Fruit fly (Drosophila melanogaster) whole organism, embryonic: ENCODE data around the gene CG3491.
"Not testable (repeated sequence)": the region's sequence is repeated elsewhere in the genome, so short reads cannot be mapped to it uniquely, and the experiment has no call there.

Experiments used
- CG1603 ChIP-seq: fragments of 200-800 bp; sonication (Bioruptor generic); optimal IDR thresholded peaks from 2 replicates; lab custom pipeline; 2019; ENCODE audit warnings: missing biosample characterization, mild to moderate bottlenecking, missing genetic modification characterization, moderate library complexity
- CG17328 ChIP-seq: fragments of 200-800 bp; sonication (Bioruptor generic); IDR thresholded peaks from 2 replicates; pipeline ENCODE4 v1.3.6; 2022; ENCODE audit warnings: missing biosample characterization, missing genetic modification characterization
- CG7786 ChIP-seq: fragments of 200-800 bp; sonication (Bioruptor generic); optimal IDR thresholded peaks from 2 replicates; lab custom pipeline; 2016; ENCODE audit warnings: missing biosample characterization, missing genetic modification characterization
- pan ChIP-seq, 4 experiments: fragments of >200 bp in 3 of 4; fragments of 200-800 bp in 1 of 4; sonication (Bioruptor generic) in 1 of 4; optimal IDR thresholded peaks in 3 of 4; IDR thresholded peaks in 1 of 4; 2 replicates each; pipeline versions ENCODE4 v1.3.6 to Lab custom; 2017 to 2022; ENCODE audit warnings: missing biosample characterization in 2 of 4, missing genetic modification characterization in 2 of 4, mixed read lengths in 1 of 4
- unc-4 ChIP-seq: fragments of 200-800 bp; sonication (Bioruptor generic); IDR thresholded peaks from 2 replicates; pipeline ENCODE4 v1.3.6; 2022; ENCODE audit warnings: missing biosample characterization, missing genetic modification characterization; ENCODE audit not compliant: partially characterized antibody

DNA sequence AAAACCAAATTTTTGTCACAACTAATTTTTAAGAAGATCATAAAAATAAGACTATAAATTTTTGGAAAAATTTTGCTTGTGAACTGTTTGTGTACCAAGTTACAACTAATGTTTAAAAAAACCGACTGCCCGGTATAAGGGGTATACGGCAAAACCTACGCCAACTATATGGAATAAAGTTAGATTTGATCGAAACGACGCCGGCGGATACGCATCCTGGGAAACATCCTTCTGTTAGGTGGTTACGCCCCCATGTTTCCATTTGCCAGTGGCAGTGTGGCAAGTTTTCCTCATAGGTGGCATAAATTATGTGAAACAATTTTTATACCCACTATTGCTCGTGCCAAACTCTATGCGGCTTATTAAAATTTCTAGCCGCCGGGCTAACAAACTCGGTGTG, 40.8 kb upstream of the CG3491 start, which contains the start of gene ProtB:
- TF ChIP-seq CG17328 (GFP tag; lab: Robert Waterston, UW); unc-4 (GFP tag; lab: Robert Waterston, UW); CG1603 (tag; lab: Kevin White, UChicago); CG7786; pan (optimal IDR thresholded peaks at IDR 0.05; lab: Kevin White, UChicago); pan (GFP tag; optimal IDR thresholded peaks at IDR 0.05 in 1 of 2, IDR thresholded peaks at IDR 0.05 in 1 of 2): not testable (repeated sequence)
